Fruit fly (Drosophila melanogaster): ENCODE measurements around the gene CG43841.

Gene CG43841

DNA sequence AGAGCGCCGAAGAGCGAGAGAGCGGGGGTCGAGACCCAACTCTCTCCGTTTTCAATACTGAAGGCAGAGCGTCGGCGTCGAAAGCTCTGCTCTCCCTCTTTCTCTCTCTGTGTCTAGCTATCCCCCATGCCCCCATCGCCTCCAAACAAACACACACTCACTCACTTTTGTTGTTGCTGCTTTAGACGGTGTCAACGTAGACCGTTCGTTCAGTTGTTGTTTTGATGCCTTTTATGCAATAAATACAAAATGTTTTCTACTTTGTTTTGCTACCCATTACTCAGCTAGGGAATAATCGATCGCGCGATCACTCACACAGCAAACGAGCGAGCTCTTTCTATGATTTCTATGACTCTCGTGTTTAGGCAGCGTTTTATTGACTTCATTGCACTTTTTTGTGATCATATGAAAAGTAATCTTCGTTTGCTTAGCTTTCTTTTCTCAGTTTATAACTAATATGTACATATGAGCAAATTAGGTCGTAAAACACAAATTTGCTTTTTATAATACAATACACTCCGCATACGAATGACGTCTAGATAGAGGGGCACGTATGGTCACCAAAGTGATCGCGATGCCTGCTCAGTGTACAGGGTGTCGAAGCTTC lies 34.7 kb upstream of the CG43841 start (continued):
- TF ChIP-seq nom (GFP tag; optimal IDR thresholded peaks at IDR 0.05), result peak; percentile 33
- no peak for TF ChIP-seq CG3995 (GFP tag; optimal IDR thresholded peaks at IDR 0.05)
- no peak; the same call in 2 of the 4 replicates for TF ChIP-seq chinmo (GFP tag; IDR thresholded peaks at IDR 0.05; ENCODE audit: partially characterized antibody)
- TF ChIP-seq HLH3B (GFP tag; IDR thresholded peaks at IDR 0.05), result no peak
- TF ChIP-seq CG12769 (tag; optimal IDR thresholded peaks at IDR 0.05), result peak; percentile 66
- TF ChIP-seq CG18599 (GFP tag; optimal IDR thresholded peaks at IDR 0.05), result peak; percentile 1
- TF ChIP-seq crc (GFP tag; optimal IDR thresholded peaks at IDR 0.05), result no peak
- peak; percentile 8 for TF ChIP-seq Myb (GFP tag; optimal IDR thresholded peaks at IDR 0.05)
- TF ChIP-seq CG4617 (GFP tag; optimal IDR thresholded peaks at IDR 0.05; ENCODE audit: borderline replicate concordance), result no peak
- TF ChIP-seq ci (GFP tag; IDR thresholded peaks at IDR 0.05), result no peak
- no peak for TF ChIP-seq CG4282 (GFP tag; optimal IDR thresholded peaks at IDR 0.05)
- peak; percentile 35 for TF ChIP-seq CG11504 (tag; optimal IDR thresholded peaks at IDR 0.05)
- no peak for TF ChIP-seq CG11560 (tag; IDR thresholded peaks at IDR 0.05)
- no peak for TF ChIP-seq Optix (GFP tag; IDR thresholded peaks at IDR 0.05)
- no peak for TF ChIP-seq bowl (GFP tag; IDR thresholded peaks at IDR 0.05)
- peak; percentile 34 for TF ChIP-seq fu2 (GFP tag; optimal IDR thresholded peaks at IDR 0.05)
- no peak for TF ChIP-seq Bteb2 (GFP tag; optimal IDR thresholded peaks at IDR 0.05)
- no peak for TF ChIP-seq sqz (GFP tag; optimal IDR thresholded peaks at IDR 0.05)
- TF ChIP-seq CG6765 (GFP tag; optimal IDR thresholded peaks at IDR 0.05), result no peak
- no peak for TF ChIP-seq gcm (GFP tag; optimal IDR thresholded peaks at IDR 0.05)
- no peak for TF ChIP-seq pfk (GFP tag; optimal IDR thresholded peaks at IDR 0.05)
- TF ChIP-seq stc (GFP tag; IDR thresholded peaks at IDR 0.05), result no peak
- TF ChIP-seq dati (GFP tag; IDR thresholded peaks at IDR 0.05), result no peak
- TF ChIP-seq CG17829 (tag; optimal IDR thresholded peaks at IDR 0.05), result no peak
- TF ChIP-seq usp (GFP tag; optimal IDR thresholded peaks at IDR 0.05), result no peak
- TF ChIP-seq Ravus (GFP tag; IDR thresholded peaks at IDR 0.05), result no peak
- TF ChIP-seq CG3281 (GFP tag; optimal IDR thresholded peaks at IDR 0.05), result peak; percentile 17
- no peak for TF ChIP-seq tin (GFP tag; optimal IDR thresholded peaks at IDR 0.05)
- peak; percentile 33 for TF ChIP-seq CG18262 (tag; optimal IDR thresholded peaks at IDR 0.05)
- no peak for TF ChIP-seq sim (GFP tag; IDR thresholded peaks at IDR 0.05)
- peak; percentile 65 for TF ChIP-seq nmo (GFP tag; optimal IDR thresholded peaks at IDR 0.05)
- no peak for TF ChIP-seq sd (tag; optimal IDR thresholded peaks at IDR 0.05)
- TF ChIP-seq oc (tag; optimal IDR thresholded peaks at IDR 0.05), result no peak
- peak; percentile 89 for TF ChIP-seq crol (GFP tag; IDR thresholded peaks at IDR 0.05)
- no peak for TF ChIP-seq wek (GFP tag; optimal IDR thresholded peaks at IDR 0.05)
- TF ChIP-seq CG10654 (GFP tag; optimal IDR thresholded peaks at IDR 0.05), result no peak
- TF ChIP-seq BtbVII (GFP tag; optimal IDR thresholded peaks at IDR 0.05), result no peak
- no peak for TF ChIP-seq Dip2 (GFP tag; IDR thresholded peaks at IDR 0.05)
- no peak for TF ChIP-seq CG10565 (GFP tag; optimal IDR thresholded peaks at IDR 0.05)
- TF ChIP-seq Neu2 (GFP tag; optimal IDR thresholded peaks at IDR 0.05; ENCODE audit: borderline replicate concordance), result no peak
- no peak for TF ChIP-seq cad (GFP tag; optimal IDR thresholded peaks at IDR 0.05)
- TF ChIP-seq Antp (GFP tag; optimal IDR thresholded peaks at IDR 0.05), result no peak
- 0 out of 4 replicates have a peak, but pooled peaks have one; percentile 31 for TF ChIP-seq Dll (GFP tag; IDR thresholded peaks at IDR 0.05; ENCODE audit: partially characterized antibody)
- no peak for TF ChIP-seq CG30020 (tag; optimal IDR thresholded peaks at IDR 0.05)
- no peak for TF ChIP-seq CG33213 (GFP tag; optimal IDR thresholded peaks at IDR 0.05)
- TF ChIP-seq Kr (GFP tag; optimal IDR thresholded peaks at IDR 0.05), result no peak
- TF ChIP-seq fd96Cb (tag; optimal IDR thresholded peaks at IDR 0.05), result peak; percentile 10
- TF ChIP-seq chif (GFP tag; optimal IDR thresholded peaks at IDR 0.05), result no peak
- TF ChIP-seq schlank (tag; optimal IDR thresholded peaks at IDR 0.05), result no peak
- no peak for TF ChIP-seq Gsc (GFP tag; IDR thresholded peaks at IDR 0.05)
- TF ChIP-seq Deaf1 (tag; optimal IDR thresholded peaks at IDR 0.05), result no peak

All from whole organism, embryonic.